Worm (Caenorhabditis elegans) whole organism, L2 larva: ENCODE results near the gene srh-31.

Experiments used
- C34F6.9 ChIP-seq: fragments of 150-350 bp; optimal IDR thresholded peaks from 2 replicates; lab custom pipeline; 2014; ENCODE audit warnings: missing biosample characterization, missing genetic modification characterization
- F13H6.1 ChIP-seq: sonication (generic microtip); optimal IDR thresholded peaks from 2 replicates; lab custom pipeline; 2016; ENCODE audit warnings: missing genetic modification characterization, missing compliant biosample characterization
- R02D3.7 ChIP-seq: fragments of 150-350 bp; optimal IDR thresholded peaks from 2 replicates; lab custom pipeline; 2014; ENCODE audit warnings: missing biosample characterization, missing genetic modification characterization
- aly-2 ChIP-seq: fragments of 150-350 bp; optimal IDR thresholded peaks from 2 replicates; lab custom pipeline; 2014; ENCODE audit warnings: missing biosample characterization, missing genetic modification characterization
- blmp-1 ChIP-seq: sonication (generic microtip); optimal IDR thresholded peaks from 2 replicates; lab custom pipeline; 2017; ENCODE audit warnings: missing genetic modification characterization, mild to moderate bottlenecking, missing compliant biosample characterization, antibody characterized with exemption, moderate library complexity; ENCODE audit not compliant: insufficient read depth
- ceh-16 ChIP-seq: fragments of 150-350 bp; optimal IDR thresholded peaks from 2 replicates; lab custom pipeline; 2014; ENCODE audit warnings: missing biosample characterization, missing genetic modification characterization
- crh-2 ChIP-seq: sonication (generic microtip); optimal IDR thresholded peaks from 2 replicates; lab custom pipeline; 2017; ENCODE audit warnings: missing biosample characterization, missing genetic modification characterization
- dmd-4 ChIP-seq: sonication (generic microtip); optimal IDR thresholded peaks from 2 replicates; lab custom pipeline; 2017; ENCODE audit warnings: missing biosample characterization, missing genetic modification characterization
- egl-27 ChIP-seq: sonication (generic microtip); optimal IDR thresholded peaks from 3 replicates; lab custom pipeline; 2017; ENCODE audit warnings: missing biosample characterization, missing genetic modification reagents, missing genetic modification characterization
- elt-1 ChIP-seq: fragments of 150-350 bp; optimal IDR thresholded peaks from 2 replicates; lab custom pipeline; 2014; ENCODE audit warnings: missing biosample characterization, missing genetic modification characterization
- fos-1 ChIP-seq: fragments of 150-350 bp; optimal IDR thresholded peaks from 2 replicates; lab custom pipeline; 2014; ENCODE audit warnings: missing biosample characterization, missing genetic modification characterization
- gmeb-1 ChIP-seq: fragments of 150-350 bp; optimal IDR thresholded peaks from 2 replicates; lab custom pipeline; 2014; ENCODE audit warnings: missing biosample characterization, missing genetic modification characterization
- lin-11 ChIP-seq: fragments of 150-350 bp; sonication (generic microtip); optimal IDR thresholded peaks from 2 replicates; lab custom pipeline; 2014; ENCODE audit warnings: missing biosample characterization, missing genetic modification characterization, inconsistent platforms, mixed read lengths
- lin-13 ChIP-seq: fragments of 150-350 bp; optimal IDR thresholded peaks from 2 replicates; lab custom pipeline; 2014; ENCODE audit warnings: missing biosample characterization, missing genetic modification reagents, missing genetic modification characterization
- lin-39 ChIP-seq: fragments of 150-350 bp; optimal IDR thresholded peaks from 2 replicates; lab custom pipeline; 2014; ENCODE audit warnings: missing biosample characterization, missing genetic modification reagents, missing genetic modification characterization
- lsy-2 ChIP-seq, 2 experiments: fragments of 150-350 bp in 1 of 2; sonication (generic microtip) in 1 of 2; optimal IDR thresholded peaks; 2 replicates each; lab custom pipeline; 2014 to 2017; ENCODE audit warnings: missing biosample characterization in 2 of 2, missing genetic modification characterization in 2 of 2
- mab-5 ChIP-seq: fragments of 150-350 bp; optimal IDR thresholded peaks from 2 replicates; lab custom pipeline; 2014; ENCODE audit warnings: missing biosample characterization, missing genetic modification characterization
- mbf-1 ChIP-seq: sonication (generic microtip); optimal IDR thresholded peaks from 2 replicates; lab custom pipeline; 2017; ENCODE audit warnings: missing biosample characterization, missing genetic modification characterization
- mdl-1 ChIP-seq, 2 experiments: fragments of 150-350 bp in 1 of 2; sonication (generic microtip) in 1 of 2; optimal IDR thresholded peaks; 2 replicates each; lab custom pipeline; 2017; ENCODE audit warnings: missing biosample characterization in 2 of 2, missing genetic modification characterization in 2 of 2
- nhr-11 ChIP-seq: fragments of 150-350 bp; optimal IDR thresholded peaks from 2 replicates; lab custom pipeline; 2014; ENCODE audit warnings: missing biosample characterization, missing genetic modification characterization
- nhr-12 ChIP-seq: fragments of 150-350 bp; optimal IDR thresholded peaks from 2 replicates; lab custom pipeline; 2014; ENCODE audit warnings: missing biosample characterization, missing genetic modification characterization
- nhr-21 ChIP-seq: fragments of 150-350 bp; optimal IDR thresholded peaks from 2 replicates; lab custom pipeline; 2014; ENCODE audit warnings: missing biosample characterization, missing genetic modification characterization
- nhr-23 ChIP-seq: fragments of 150-350 bp; optimal IDR thresholded peaks from 2 replicates; lab custom pipeline; 2014; ENCODE audit warnings: missing biosample characterization, missing genetic modification reagents, missing genetic modification characterization
- nhr-237 ChIP-seq: fragments of 150-350 bp; optimal IDR thresholded peaks from 2 replicates; lab custom pipeline; 2014; ENCODE audit warnings: missing biosample characterization, missing genetic modification characterization
- nhr-25 ChIP-seq: fragments of 150-350 bp; sonication (generic microtip); optimal IDR thresholded peaks from 3 replicates; lab custom pipeline; 2014; ENCODE audit warnings: missing biosample characterization, missing genetic modification characterization
- nhr-6 ChIP-seq: fragments of 150-350 bp; optimal IDR thresholded peaks from 2 replicates; lab custom pipeline; 2014; ENCODE audit warnings: missing biosample characterization, missing genetic modification characterization
- nhr-77 ChIP-seq: fragments of 150-350 bp; optimal IDR thresholded peaks from 2 replicates; lab custom pipeline; 2014; ENCODE audit warnings: missing biosample characterization, missing genetic modification characterization
- sem-4 ChIP-seq: fragments of 150-350 bp; optimal IDR thresholded peaks from 2 replicates; lab custom pipeline; 2014; ENCODE audit warnings: missing biosample characterization, missing genetic modification reagents, missing genetic modification characterization
- skn-1 ChIP-seq: sonication (generic microtip); optimal IDR thresholded peaks from 2 replicates; lab custom pipeline; 2017; ENCODE audit warnings: missing biosample characterization, missing genetic modification characterization
- sma-3 ChIP-seq: sonication (generic microtip); optimal IDR thresholded peaks from 2 replicates; lab custom pipeline; 2016; ENCODE audit warnings: missing genetic modification reagents, missing genetic modification characterization, missing compliant biosample characterization
- sma-9 ChIP-seq, 2 experiments: fragments of 150-350 bp in 1 of 2; sonication (generic microtip) in 1 of 2; optimal IDR thresholded peaks; 2 replicates each; lab custom pipeline; 2014 to 2016; ENCODE audit warnings: missing genetic modification characterization in 2 of 2, mild to moderate bottlenecking in 1 of 2, missing biosample characterization in 1 of 2, missing compliant biosample characterization in 1 of 2, missing genetic modification reagents in 1 of 2, moderate library complexity in 1 of 2
- unc-39 ChIP-seq: fragments of 150-350 bp; optimal IDR thresholded peaks from 2 replicates; lab custom pipeline; 2014; ENCODE audit warnings: missing biosample characterization, missing genetic modification characterization
- unc-62 ChIP-seq: fragments of 150-350 bp; optimal IDR thresholded peaks from 2 replicates; lab custom pipeline; 2014; ENCODE audit warnings: missing biosample characterization, missing genetic modification reagents, missing genetic modification characterization
- ztf-4 ChIP-seq: fragments of 150-350 bp; optimal IDR thresholded peaks from 2 replicates; lab custom pipeline; 2014; ENCODE audit warnings: missing biosample characterization, missing genetic modification characterization

Gene srh-31

DNA sequence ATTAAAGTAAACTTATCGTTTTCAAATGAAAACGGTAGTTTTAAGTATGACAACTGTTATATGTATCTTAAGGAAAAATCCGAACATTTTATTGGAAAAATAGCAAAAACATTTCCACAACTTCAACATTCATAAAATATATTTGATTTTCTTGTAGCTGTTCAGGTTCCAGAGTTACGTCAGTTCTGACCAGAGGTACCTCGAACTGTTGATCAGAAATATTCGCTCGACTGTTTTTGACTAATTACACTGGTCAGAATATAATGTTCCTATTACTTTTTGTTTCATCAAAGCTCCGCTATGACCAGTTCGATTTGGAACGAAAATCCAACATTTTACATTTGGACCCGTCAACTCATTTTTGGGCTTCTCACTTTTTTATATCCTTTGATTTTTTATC lies at the start of gene srh-31:
srh-31 (plus strand) TSS at position 301 of the 400 bp plus-strand sequence.
- TF ChIP-seq egl-27 = no peak
- TF ChIP-seq lin-13 = no peak
- TF ChIP-seq skn-1 (tag; lab: Kevin White, UChicago) = no peak
- no peak for TF ChIP-seq sem-4 (tag; lab: Kevin White, UChicago)
- no peak for TF ChIP-seq nhr-12 (tag; lab: Kevin White, UChicago)

- no peak for TF ChIP-seq elt-1 (tag; lab: Kevin White, UChicago)
- TF ChIP-seq nhr-237 (tag; lab: Kevin White, UChicago) = no peak
- TF ChIP-seq nhr-6 (tag; lab: Kevin White, UChicago) = no peak
These were observed 48.3 kb upstream of the srh-31 start for ce11 chrV:17658824-17659223.

DNA sequence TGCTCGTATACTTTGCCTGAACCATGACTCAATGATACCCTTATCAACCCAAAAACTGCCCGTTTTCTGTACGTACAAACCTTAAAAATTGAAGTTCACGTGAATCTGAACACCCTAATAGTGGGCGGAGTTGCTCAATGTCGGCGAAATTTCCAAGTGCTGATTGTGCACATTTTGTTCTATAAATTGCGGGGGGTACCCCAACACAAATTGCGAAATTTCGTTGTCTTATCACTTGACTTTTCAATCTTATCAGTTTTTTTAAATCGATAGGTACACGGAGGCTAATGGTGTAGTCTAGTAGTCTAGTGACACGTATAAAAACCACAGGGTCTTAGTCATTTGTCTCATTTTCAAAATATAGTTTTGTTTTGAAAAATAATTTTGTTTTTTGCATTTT lies 47.9 kb upstream of the srh-31 start, which contains the start of gene fbxa-108:
fbxa-108 (minus strand) TSS at position 158 of the 400 bp plus-strand sequence.
- no peak for TF ChIP-seq mdl-1 (tag; optimal IDR thresholded peaks at IDR 0.05; lab: Kevin White, UChicago)
- TF ChIP-seq ceh-16 (tag; lab: Kevin White, UChicago) = no peak
- TF ChIP-seq mbf-1 (tag; lab: Kevin White, UChicago) = no peak
- peak; percentile 83 for TF ChIP-seq sma-9 (GFP tag; optimal IDR thresholded peaks at IDR 0.05; lab: Kevin White, UChicago)
- no peak for TF ChIP-seq sma-9 (tag; optimal IDR thresholded peaks at IDR 0.05; lab: Kevin White, UChicago)
- no peak for TF ChIP-seq nhr-11 (tag; lab: Kevin White, UChicago)
- no peak for TF ChIP-seq mab-5
- TF ChIP-seq fos-1 = peak; percentile 94
- TF ChIP-seq aly-2 (tag; lab: Kevin White, UChicago) = no peak
- peak; percentile 85 for TF ChIP-seq crh-2 (tag; lab: Kevin White, UChicago)
- peak; percentile 48 for TF ChIP-seq F13H6.1 (tag; lab: Kevin White, UChicago)
- peak; percentile 43 for TF ChIP-seq sma-3
- TF ChIP-seq gmeb-1 = peak; percentile 54
- TF ChIP-seq, all 48 proteins: peak for 6

ce11 chrV:17660003-17660402 lies 47.1 kb upstream of the srh-31 start, which contains the start of gene dgat-2:
TSS of gene dgat-2 (plus strand) at chrV:17660303.
- TF ChIP-seq R02D3.7 (tag; lab: Kevin White, UChicago) (no peak), ztf-4 (no peak), mdl-1 (tag; optimal IDR thresholded peaks at IDR 0.05; lab: Kevin White, UChicago) (no peak), sma-3 (no peak), lin-13 (no peak), dmd-4 (tag; lab: Kevin White, UChicago) (no peak)

DNA sequence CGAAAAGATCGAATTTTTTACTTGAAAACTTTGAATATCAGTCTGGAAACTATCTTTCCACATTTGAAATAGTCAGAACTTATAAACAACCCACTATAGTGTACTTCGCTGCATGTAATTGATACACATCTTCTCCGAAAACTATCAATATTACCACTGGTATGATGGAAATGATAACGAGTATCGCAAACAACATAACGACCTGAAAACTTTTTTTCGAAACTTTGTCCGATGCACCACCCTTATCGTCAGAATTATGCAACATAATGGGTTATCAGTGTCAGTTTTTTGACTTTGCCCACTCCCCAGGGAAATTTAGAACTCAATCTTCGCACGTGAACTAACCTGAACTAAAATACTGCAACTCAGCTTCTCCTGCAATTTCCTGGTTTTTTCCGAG lies 44.9 kb upstream of the srh-31 start:
- TF ChIP-seq lin-11 (tag; lab: Kevin White, UChicago) (no peak), sma-3 (no peak), nhr-25 (tag; lab: Kevin White, UChicago) (no peak), sma-9 (GFP tag; optimal IDR thresholded peaks at IDR 0.05; lab: Kevin White, UChicago) (peak; percentile 70), sma-9 (tag; optimal IDR thresholded peaks at IDR 0.05; lab: Kevin White, UChicago) (no peak), blmp-1 (no peak), crh-2 (tag; lab: Kevin White, UChicago) (peak; percentile 35), nhr-21 (tag; lab: Kevin White, UChicago) (no peak), lin-39 (no peak), elt-1 (tag; lab: Kevin White, UChicago) (no peak), nhr-237 (tag; lab: Kevin White, UChicago) (no peak), F13H6.1 (tag; lab: Kevin White, UChicago) (no peak), fos-1 (peak; percentile 83), C34F6.9 (tag; lab: Kevin White, UChicago) (no peak)

- no peak for TF ChIP-seq unc-62
- no peak for TF ChIP-seq F13H6.1 (tag; lab: Kevin White, UChicago)
- TF ChIP-seq nhr-25 (tag; lab: Kevin White, UChicago) = no peak
- no peak for TF ChIP-seq nhr-77 (tag; lab: Kevin White, UChicago)
- TF ChIP-seq sma-9 (GFP tag; optimal IDR thresholded peaks at IDR 0.05; lab: Kevin White, UChicago) = no peak
- no peak for TF ChIP-seq sma-9 (tag; optimal IDR thresholded peaks at IDR 0.05; lab: Kevin White, UChicago)
- no peak for TF ChIP-seq blmp-1
- no peak for TF ChIP-seq nhr-237 (tag; lab: Kevin White, UChicago)
- TF ChIP-seq unc-39 = no peak
- no peak for TF ChIP-seq C34F6.9 (tag; lab: Kevin White, UChicago)
- no peak for TF ChIP-seq lsy-2 (tag; optimal IDR thresholded peaks at IDR 0.05; lab: Kevin White, UChicago)
- TF ChIP-seq nhr-6 (tag; lab: Kevin White, UChicago) = no peak
- no peak for TF ChIP-seq nhr-23 (tag; lab: Kevin White, UChicago)
- TF ChIP-seq, all 48 proteins: peak for 0
These were observed 42.8 kb upstream of the srh-31 start for ce11 chrV:17664367-17664766.
